Worm (Caenorhabditis elegans) whole organism, early embryonic: Measurements from ENCODE around the gene H34I24.2.

Experiments
- B0310.2 ChIP-seq: sonication (generic microtip); optimal IDR thresholded peaks from 2 replicates; lab custom pipeline; 2016; ENCODE audit warnings: mild to moderate bottlenecking, missing genetic modification characterization, missing compliant biosample characterization
- F13C5.2 ChIP-seq: sonication (generic microtip); optimal IDR thresholded peaks from 2 replicates; lab custom pipeline; 2017; ENCODE audit warnings: mild to moderate bottlenecking, missing genetic modification characterization, inconsistent platforms, missing compliant biosample characterization
- aly-1 ChIP-seq: sonication (generic microtip); optimal IDR thresholded peaks from 2 replicates; lab custom pipeline; 2016; ENCODE audit warnings: missing genetic modification characterization, missing compliant biosample characterization
- ama-1 ChIP-seq: fragments of 150-350 bp; optimal IDR thresholded peaks from 2 replicates; lab custom pipeline; 2014
- ceh-13 ChIP-seq: fragments of 200-800 bp; sonication (Bioruptor generic); optimal IDR thresholded peaks from 2 replicates; lab custom pipeline; 2018; ENCODE audit warnings: mild to moderate bottlenecking, missing genetic modification characterization, missing compliant biosample characterization
- ceh-36 ChIP-seq: sonication (generic microtip); optimal IDR thresholded peaks from 2 replicates; lab custom pipeline; 2016; ENCODE audit warnings: missing genetic modification characterization, inconsistent platforms, missing compliant biosample characterization
- ets-7 ChIP-seq: sonication (generic microtip); optimal IDR thresholded peaks from 2 replicates; lab custom pipeline; 2016; ENCODE audit warnings: missing genotype, missing genetic modification characterization, missing compliant biosample characterization
- flt-1 ChIP-seq: fragments of 200-800 bp; sonication (Bioruptor generic); IDR thresholded peaks from 2 replicates; pipeline ENCODE4 v1.3.6; 2022; ENCODE audit warnings: missing genetic modification characterization, missing compliant biosample characterization
- hmbx-1 ChIP-seq: sonication (generic microtip); optimal IDR thresholded peaks from 2 replicates; lab custom pipeline; 2016; ENCODE audit warnings: mild to moderate bottlenecking, missing genetic modification characterization, missing compliant biosample characterization
- hnd-1 ChIP-seq: sonication (generic microtip); optimal IDR thresholded peaks from 2 replicates; lab custom pipeline; 2016; ENCODE audit warnings: missing genetic modification characterization, missing compliant biosample characterization
- scrt-1 ChIP-seq: fragments of 200-800 bp; sonication (Bioruptor generic); IDR thresholded peaks from 2 replicates; pipeline ENCODE4 v1.3.6; 2022; ENCODE audit warnings: missing genetic modification characterization, missing compliant biosample characterization
- sea-1 ChIP-seq: fragments of 200-800 bp; sonication (Bioruptor generic); conservative IDR thresholded peaks from 2 replicates; pipeline ENCODE4 v1.3.6; 2022; ENCODE audit warnings: missing genetic modification characterization, missing compliant biosample characterization
- tra-4 ChIP-seq: sonication (generic microtip); optimal IDR thresholded peaks from 2 replicates; lab custom pipeline; 2017; ENCODE audit warnings: missing genetic modification characterization, missing compliant biosample characterization

DNA sequence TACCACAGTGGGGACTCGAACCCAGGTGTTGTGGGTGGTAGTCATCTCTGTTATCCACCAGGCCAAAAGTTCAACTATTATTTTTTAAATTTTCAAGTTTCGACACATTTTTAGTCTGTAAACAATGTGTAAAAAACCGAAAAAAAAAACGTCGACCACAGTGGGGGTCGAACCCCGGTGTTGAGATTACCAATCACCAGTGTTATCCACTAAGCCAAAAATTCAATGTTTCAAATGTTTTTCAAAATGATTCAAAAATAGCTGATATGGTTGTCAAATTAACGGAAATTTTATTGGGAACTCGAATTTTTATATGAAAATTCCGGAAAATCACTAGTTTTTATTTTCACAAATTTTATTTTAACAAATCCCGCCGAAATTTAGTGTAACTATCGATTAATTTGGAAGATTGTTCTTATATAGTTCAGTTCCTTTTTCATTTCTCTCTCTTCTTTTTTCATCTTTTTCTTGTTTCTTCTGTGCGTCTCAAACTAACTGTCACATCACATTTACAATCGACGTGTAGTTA is 31.3 kb downstream of the H34I24.2 start:
- no peak for TF ChIP-seq aly-1 (tag; lab: Kevin White, UChicago)
- no peak for TF ChIP-seq ama-1 (lab: Kevin White, UChicago)
- TF ChIP-seq ceh-13 (GFP tag; lab: Kevin White, UChicago), result no peak
- no peak for TF ChIP-seq scrt-1 (GFP tag; lab: Robert Waterston, UW)
- no peak for TF ChIP-seq F13C5.2 (tag; lab: Kevin White, UChicago)
- TF ChIP-seq sea-1 (GFP tag; lab: Robert Waterston, UW), result no peak
- TF ChIP-seq B0310.2 (tag; lab: Kevin White, UChicago), result no peak
- no peak for TF ChIP-seq ets-7 (tag; lab: Kevin White, UChicago)
- TF ChIP-seq flt-1 (GFP tag; lab: Robert Waterston, UW), result no peak
- TF ChIP-seq ceh-36 (tag; lab: Kevin White, UChicago), result no peak
- TF ChIP-seq hmbx-1 (tag; lab: Kevin White, UChicago), result no peak
- TF ChIP-seq hnd-1 (tag; lab: Kevin White, UChicago), result no peak
- TF ChIP-seq tra-4 (tag; lab: Kevin White, UChicago), result no peak
